Fruit fly (Drosophila melanogaster) whole organism: ENCODE data around the gene CG32264.

ENCODE experiments used
- CG8478 ChIP-seq: fragments of >200 bp; optimal IDR thresholded peaks from 2 replicates; lab custom pipeline; 2018; ENCODE audit warnings: inconsistent platforms
- Dll ChIP-seq: fragments of >200 bp; optimal IDR thresholded peaks from 2 replicates; lab custom pipeline; 2017
- EcR ChIP-seq, 2 experiments: fragments of >200 bp; optimal IDR thresholded peaks; 2 replicates each; lab custom pipeline; 2017; ENCODE audit warnings: missing biosample characterization in 2 of 2, missing genetic modification characterization in 2 of 2, missing genetic modification reagents in 2 of 2
- pan ChIP-seq: fragments of >200 bp; optimal IDR thresholded peaks from 2 replicates; lab custom pipeline; 2017
- psq ChIP-seq: fragments of >200 bp; optimal IDR thresholded peaks from 2 replicates; lab custom pipeline; 2017
- usp ChIP-seq: fragments of >200 bp; optimal IDR thresholded peaks from 2 replicates; lab custom pipeline; 2017; ENCODE audit warnings: missing biosample characterization, missing genetic modification characterization, mixed read lengths

The CG32264 gene

DNA sequence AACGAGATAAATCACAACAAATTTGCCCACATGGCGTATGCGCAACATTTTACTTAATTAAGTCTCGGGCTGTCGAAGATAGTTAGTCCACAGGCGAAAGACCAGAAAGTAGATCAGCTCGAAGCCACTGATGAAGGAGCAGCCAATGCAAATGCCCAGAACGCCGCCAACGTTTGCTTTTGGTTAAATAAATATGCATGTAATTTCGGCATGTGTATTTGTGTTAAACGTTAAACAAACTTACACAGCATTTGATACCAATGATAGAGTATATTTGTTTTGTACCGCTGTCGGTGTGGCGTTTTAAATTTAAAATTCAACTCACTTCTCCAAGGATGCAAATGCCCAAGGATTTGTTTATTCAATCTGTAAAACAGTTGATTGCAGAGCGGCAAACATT, 52.6 kb downstream of the CG32264 start:
- TF ChIP-seq pan (no peak), CG8478 (lab: Kevin White, UChicago) (no peak), psq (no peak), EcR (GFP tag; optimal IDR thresholded peaks at IDR 0.05; lab: Kevin White, UChicago) (no peak), Dll (lab: Kevin White, UChicago) (no peak)

DNA sequence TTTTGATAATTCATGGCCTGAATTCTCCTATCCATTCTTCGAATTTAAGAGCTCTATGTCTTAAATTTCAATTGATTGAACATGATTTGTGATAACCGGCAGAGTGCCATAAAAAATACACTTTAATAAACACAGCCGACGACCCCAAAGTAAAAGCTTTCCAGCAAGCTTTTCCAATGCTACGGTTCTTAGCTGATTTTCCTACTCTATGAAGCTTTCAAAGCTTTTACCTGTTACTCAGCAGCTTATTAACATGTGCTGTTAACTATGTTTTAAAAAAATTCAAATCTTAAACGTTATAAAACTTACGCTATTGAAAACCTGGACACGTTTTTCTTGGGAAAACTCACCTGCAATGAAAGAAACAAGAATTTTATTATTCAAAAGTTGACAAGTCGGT, 53.5 kb downstream of the CG32264 start:
- TF ChIP-seq psq: no peak
- TF ChIP-seq usp (GFP tag; lab: Kevin White, UChicago): no peak
- no peak for TF ChIP-seq Dll (lab: Kevin White, UChicago)
- TF ChIP-seq pan: no peak
- TF ChIP-seq CG8478 (lab: Kevin White, UChicago): no peak
- TF ChIP-seq EcR (GFP tag; optimal IDR thresholded peaks at IDR 0.05; lab: Kevin White, UChicago): no peak

DNA sequence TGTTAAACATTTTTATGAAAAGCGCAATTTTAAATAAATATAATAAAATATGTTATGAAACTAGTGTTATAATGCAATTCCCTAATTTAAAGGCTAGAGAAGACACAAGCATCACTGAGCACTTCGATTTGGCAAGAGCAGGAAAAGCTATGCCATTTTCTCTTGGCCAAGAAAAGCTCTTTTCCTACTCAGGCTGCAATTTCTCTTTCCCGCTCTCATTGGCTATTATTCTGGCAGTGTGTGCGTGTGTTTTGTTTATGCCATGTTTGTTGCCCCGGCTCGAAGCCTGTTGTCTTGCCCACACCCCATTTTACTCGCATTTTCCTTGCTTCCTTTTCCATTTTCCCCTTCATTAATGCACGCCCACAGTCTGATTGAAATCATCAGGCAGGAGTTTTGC, 59.0 kb downstream of the CG32264 start:
- TF ChIP-seq usp (GFP tag; lab: Kevin White, UChicago) (no peak), CG8478 (lab: Kevin White, UChicago) (no peak), Dll (lab: Kevin White, UChicago) (no peak), psq (no peak), EcR (GFP tag; optimal IDR thresholded peaks at IDR 0.05; lab: Kevin White, UChicago) (no peak), pan (no peak)

DNA sequence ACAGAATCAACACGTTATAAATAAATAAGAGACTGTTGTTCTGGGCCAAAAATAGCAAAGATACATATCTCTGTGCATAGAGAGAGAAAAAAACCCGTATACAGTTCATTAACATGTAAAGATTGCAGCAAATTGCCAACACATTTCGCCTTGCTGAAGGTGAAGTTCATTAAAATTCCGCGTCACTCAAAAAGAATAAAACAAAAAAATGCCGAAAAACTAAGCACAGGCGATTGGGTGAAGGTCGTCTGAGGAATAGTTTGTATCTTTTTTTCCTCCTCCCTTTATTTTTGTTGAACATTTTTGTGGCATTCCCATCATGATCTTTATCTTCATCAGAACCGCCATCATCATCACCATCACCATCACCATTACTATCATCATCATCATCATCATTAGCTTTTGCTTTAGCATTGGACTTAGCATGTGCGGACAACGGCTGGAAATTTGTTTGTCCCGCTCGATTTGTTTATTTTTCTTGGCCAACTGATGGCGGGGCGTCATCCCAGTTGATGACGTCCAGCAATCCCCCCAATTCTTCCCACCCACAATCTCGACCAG, 73.1 kb downstream of the CG32264 start:
- TF ChIP-seq Dll (lab: Kevin White, UChicago) (no peak), pan (no peak), EcR (GFP tag; optimal IDR thresholded peaks at IDR 0.05; lab: Kevin White, UChicago) (no peak), psq (no peak), usp (GFP tag; lab: Kevin White, UChicago) (no peak)

DNA sequence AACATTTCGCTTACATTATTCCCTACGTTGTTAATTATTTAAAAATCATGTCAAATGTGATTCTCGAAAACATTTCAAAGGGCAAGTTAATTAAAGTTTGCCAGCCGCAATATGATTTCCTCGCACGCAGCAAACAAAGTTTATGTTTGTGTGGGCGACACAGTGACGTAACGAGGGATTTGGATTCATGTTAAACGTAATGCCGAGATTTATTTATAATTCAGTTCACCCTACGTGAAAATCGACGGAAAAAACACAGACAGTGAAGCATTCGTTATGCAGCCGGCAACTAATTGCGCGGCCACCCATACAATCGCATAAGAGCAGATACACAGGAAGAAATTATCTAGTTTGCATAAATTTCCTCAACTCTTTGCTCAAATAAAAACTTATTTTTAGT, 80.0 kb downstream of the CG32264 start:
- no peak for TF ChIP-seq CG8478 (lab: Kevin White, UChicago)
- no peak for TF ChIP-seq psq
- TF ChIP-seq pan: no peak
- TF ChIP-seq usp (GFP tag; lab: Kevin White, UChicago): no peak
- TF ChIP-seq Dll (lab: Kevin White, UChicago): no peak
- TF ChIP-seq EcR (GFP tag; optimal IDR thresholded peaks at IDR 0.05; lab: Kevin White, UChicago): no peak

DNA sequence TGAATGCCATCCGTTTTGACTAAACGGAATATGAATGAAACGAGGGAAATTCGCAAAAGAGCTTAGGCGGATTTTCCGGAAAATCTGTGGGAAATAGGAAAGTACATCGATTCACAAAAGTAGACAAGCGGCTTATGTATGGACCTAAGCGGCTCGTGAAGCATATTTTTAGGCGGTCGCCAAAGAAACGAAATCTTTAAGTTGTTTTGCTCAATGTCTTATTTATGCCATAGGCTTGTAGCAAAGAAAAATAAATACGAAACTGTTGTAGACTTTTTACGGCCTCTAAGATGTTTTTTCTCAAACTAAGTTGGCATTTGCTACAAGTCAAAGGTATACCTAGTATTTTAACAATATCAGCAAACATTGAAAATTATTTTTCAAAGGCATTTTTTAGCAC, 92.5 kb downstream of the CG32264 start, which contains the start of gene CG43089:
Gene CG43089 (plus strand): TSS at position 303 of the 400 bp plus-strand sequence.
- no peak for TF ChIP-seq usp (GFP tag; lab: Kevin White, UChicago)
- no peak for TF ChIP-seq Dll (lab: Kevin White, UChicago)
- no peak for TF ChIP-seq psq
- TF ChIP-seq CG8478 (lab: Kevin White, UChicago): no peak
- TF ChIP-seq pan: no peak
- no peak for TF ChIP-seq EcR (GFP tag; optimal IDR thresholded peaks at IDR 0.05; lab: Kevin White, UChicago)

DNA sequence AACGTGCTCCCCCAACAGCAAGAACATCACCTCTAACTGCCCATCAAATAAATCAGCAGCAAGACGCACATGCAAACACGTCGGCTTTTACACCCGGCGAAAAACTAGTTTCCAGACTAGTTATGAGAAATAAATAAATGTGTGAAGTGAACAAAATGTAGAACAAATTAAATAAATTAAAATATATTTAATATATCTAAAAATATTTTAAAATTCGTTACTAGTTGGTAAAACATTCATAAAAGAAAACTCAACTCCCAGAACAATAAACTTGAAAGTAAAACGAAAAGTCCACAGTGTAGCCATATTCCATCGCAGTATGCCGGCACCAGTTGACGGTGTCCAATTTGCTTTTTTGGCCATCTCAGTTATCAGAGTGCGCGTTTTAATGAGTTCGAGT, 93.3 kb downstream of the CG32264 start:
- TF ChIP-seq usp (GFP tag; lab: Kevin White, UChicago) (no peak), Dll (lab: Kevin White, UChicago) (no peak), psq (no peak), EcR (GFP tag; optimal IDR thresholded peaks at IDR 0.05; lab: Kevin White, UChicago) (no peak), CG8478 (lab: Kevin White, UChicago) (no peak), pan (no peak)

DNA sequence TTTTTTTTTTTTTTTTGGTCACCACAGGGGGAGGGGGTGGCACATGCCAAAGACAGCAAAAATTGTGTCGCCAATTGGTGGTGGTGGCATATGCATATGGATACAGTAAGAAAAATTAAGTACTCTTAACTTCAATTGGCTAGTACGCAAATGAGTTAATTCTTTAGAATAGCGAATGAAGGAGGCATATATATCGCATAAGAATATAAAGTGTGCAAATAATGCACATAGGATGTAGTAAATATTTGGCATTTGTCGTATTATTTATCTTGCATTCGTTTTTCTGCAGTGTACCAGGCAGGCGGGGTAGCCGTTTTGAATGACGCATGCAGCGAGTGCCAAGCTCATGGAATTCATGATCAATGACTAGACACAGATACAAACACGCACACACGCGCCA, 96.9 kb downstream of the CG32264 start:
- no peak for TF ChIP-seq psq
- TF ChIP-seq Dll (lab: Kevin White, UChicago): no peak
- no peak for TF ChIP-seq pan
- no peak for TF ChIP-seq usp (GFP tag; lab: Kevin White, UChicago)
- TF ChIP-seq CG8478 (lab: Kevin White, UChicago): no peak
- no peak for TF ChIP-seq EcR (GFP tag; optimal IDR thresholded peaks at IDR 0.05; lab: Kevin White, UChicago)

DNA sequence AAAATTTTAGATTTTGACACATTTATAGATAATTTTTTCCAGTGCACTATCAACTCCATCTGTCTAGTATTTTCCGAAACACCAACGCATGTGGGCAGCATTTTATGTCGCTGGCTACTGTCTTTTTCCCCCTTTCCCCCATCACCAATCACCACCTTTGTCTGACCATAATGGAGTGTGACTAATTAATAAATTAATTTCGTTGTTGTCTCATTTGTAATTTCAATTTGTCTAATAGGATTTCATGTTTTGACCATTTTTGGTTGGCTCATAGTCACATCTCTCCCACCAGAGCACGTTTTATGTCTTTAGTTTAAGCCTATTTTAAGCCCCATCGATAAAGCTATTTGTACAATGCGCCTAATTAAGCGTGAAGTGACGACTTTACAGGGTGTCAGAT, 98.3 kb downstream of the CG32264 start:
- TF ChIP-seq Dll (lab: Kevin White, UChicago) (no peak), usp (GFP tag; lab: Kevin White, UChicago) (no peak), CG8478 (lab: Kevin White, UChicago) (no peak), pan (no peak), psq (no peak), EcR (GFP tag; optimal IDR thresholded peaks at IDR 0.05; lab: Kevin White, UChicago) (no peak)

DNA sequence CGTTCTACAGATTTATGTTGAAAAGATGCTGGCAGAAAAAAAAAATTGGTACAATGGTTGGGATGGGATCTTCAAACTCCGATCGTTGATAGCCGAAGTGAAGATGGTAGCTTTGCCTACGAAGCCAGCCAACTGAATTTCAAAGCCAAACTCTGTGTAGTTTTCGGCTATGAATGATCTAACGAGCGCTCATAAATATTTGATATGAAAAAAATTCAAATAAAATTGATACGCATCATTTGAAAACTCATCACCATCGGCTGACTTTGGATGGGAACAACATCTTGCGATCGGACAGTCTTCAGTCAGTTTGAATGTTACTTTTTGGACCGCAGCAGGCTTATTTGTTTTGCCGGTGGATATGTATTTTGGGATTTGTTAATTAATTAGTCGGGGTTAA, 99.5 kb downstream of the CG32264 start:
- TF ChIP-seq pan (no peak), CG8478 (lab: Kevin White, UChicago) (no peak), usp (GFP tag; lab: Kevin White, UChicago) (no peak), EcR (GFP tag; optimal IDR thresholded peaks at IDR 0.05; lab: Kevin White, UChicago) (no peak), Dll (lab: Kevin White, UChicago) (no peak), psq (no peak)

DNA sequence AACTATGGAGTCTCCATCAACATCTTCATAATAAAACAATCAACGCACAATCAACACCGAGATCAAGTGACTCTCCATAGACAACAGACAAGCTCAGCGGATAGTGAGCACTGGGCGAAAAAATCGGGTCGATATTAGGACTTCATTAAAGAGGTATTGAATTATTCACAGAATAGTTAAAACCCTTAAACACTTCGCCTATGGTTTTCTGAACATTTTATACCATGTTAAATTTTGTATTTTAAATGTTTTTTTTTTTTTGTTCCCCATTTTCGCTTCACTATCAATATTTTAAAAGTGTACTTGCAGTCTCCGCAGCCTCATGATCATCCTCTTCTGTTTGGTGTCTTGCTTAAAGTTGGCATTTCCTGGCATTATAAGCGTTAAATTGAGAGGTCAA, 100.3 kb downstream of the CG32264 start:
- TF ChIP-seq EcR (GFP tag; optimal IDR thresholded peaks at IDR 0.05; lab: Kevin White, UChicago) (no peak), CG8478 (lab: Kevin White, UChicago) (no peak), usp (GFP tag; lab: Kevin White, UChicago) (no peak), Dll (lab: Kevin White, UChicago) (no peak), psq (no peak), pan (no peak)

DNA sequence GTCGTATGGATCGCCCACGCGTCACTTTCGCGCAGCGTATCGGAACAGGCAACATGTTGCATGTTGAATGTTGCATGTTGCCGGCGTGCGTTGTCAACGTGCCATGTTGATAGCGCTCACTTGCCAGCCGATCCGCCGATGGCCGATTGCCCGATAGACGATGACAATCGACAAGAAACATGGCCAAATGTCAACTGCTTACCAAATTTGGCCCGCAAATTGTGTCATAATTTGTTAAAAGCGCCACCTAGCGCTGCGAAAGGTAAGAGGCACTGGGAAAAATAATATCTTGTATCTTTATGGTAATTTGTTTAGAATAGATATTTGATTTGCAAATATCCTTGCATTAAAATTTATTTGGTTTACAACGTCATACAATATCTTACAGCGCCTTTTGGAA, 103.8 kb downstream of the CG32264 start:
- TF ChIP-seq EcR (GFP tag; optimal IDR thresholded peaks at IDR 0.05; lab: Kevin White, UChicago): no peak
- no peak for TF ChIP-seq usp (GFP tag; lab: Kevin White, UChicago)
- no peak for TF ChIP-seq CG8478 (lab: Kevin White, UChicago)
- TF ChIP-seq psq: no peak
- no peak for TF ChIP-seq pan
- no peak for TF ChIP-seq Dll (lab: Kevin White, UChicago)

DNA sequence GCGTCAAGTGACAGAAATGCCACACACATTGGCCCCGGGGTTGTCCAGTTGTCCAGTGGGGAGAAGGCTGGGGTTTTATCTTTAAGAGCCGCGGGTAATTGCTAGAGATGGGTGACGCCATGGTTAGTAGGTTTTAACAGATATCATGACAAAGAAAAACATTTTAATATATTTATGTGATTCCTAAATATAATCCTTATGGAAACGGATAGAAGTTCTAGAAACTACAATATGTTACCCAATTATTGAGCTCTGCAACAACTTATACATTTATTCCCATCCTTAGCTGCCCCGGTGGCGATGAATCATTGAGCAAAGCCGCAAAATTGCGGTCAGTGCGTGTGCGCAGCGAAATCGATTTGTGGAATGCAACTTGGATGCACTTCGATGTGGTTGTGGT, 104.2 kb downstream of the CG32264 start:
- TF ChIP-seq psq (no peak), pan (no peak), EcR (GFP tag; optimal IDR thresholded peaks at IDR 0.05; lab: Kevin White, UChicago) (no peak), CG8478 (lab: Kevin White, UChicago) (no peak), usp (GFP tag; lab: Kevin White, UChicago) (no peak), Dll (lab: Kevin White, UChicago) (no peak)
